Worm (Caenorhabditis elegans): ENCODE results near the gene ZK892.3.

The ZK892.3 gene

DNA sequence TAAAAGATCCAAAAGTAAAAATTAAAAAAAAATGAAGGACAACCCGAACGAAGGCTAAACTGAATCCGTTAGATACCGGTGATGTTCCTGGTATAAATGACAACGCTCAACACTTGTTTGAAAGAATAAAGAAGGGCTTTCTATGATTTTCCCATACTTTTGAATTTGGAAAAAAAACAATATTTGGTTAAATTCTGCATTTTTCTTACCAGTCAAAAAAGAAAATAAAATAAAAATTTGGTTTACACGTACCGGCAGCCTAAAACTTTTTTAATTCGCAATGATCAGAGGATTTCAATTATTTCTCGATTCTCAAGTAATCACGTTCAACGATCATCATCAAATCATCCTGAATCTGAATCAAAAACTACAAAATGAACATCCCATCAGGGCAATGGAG, at the start of gene ZK892.3:
Gene ZK892.3, plus strand, starts transcription at position 301 of the 400 bp plus-strand sequence.
- TF ChIP-seq ztf-23 (GFP tag; IDR thresholded peaks at IDR 0.05), result no peak
- no peak for TF ChIP-seq ztf-29 (GFP tag; IDR thresholded peaks at IDR 0.05)
- no peak for TF ChIP-seq cog-1 (tag; optimal IDR thresholded peaks at IDR 0.05)

DNA sequence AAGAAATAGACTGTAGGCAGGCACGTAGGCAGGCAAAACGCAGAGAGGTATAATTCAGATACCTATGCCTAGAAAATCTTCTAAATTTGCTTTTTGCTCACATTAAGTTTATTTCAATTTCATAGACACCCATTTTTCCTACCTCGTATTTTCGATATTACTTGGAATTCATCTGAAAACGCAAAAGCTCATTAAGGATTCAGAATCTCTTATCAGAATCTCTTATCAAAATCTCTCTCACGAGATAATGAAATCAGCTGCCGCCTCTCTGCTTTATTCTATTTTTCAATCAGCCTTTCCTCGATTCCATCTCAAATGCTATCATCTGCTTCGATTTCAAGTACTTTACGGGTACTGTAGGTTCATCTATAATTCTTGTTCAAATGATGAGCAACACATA, 49.8 kb upstream of the ZK892.3 start:
- TF ChIP-seq ztf-23 (GFP tag; IDR thresholded peaks at IDR 0.05), result no peak
- TF ChIP-seq tab-1 (GFP tag; IDR thresholded peaks at IDR 0.05), result no peak
- no peak for TF ChIP-seq flt-1 (GFP tag; IDR thresholded peaks at IDR 0.05)
- TF ChIP-seq med-1 (GFP tag; optimal IDR thresholded peaks at IDR 0.05; ENCODE audit: insufficient read depth), result no peak
- TF ChIP-seq klf-2 (GFP tag; conservative IDR thresholded peaks at IDR 0.05), result no peak
- no peak for TF ChIP-seq ref-1 (GFP tag; conservative IDR thresholded peaks at IDR 0.05)
- no peak for TF ChIP-seq ztf-29 (GFP tag; IDR thresholded peaks at IDR 0.05)

DNA sequence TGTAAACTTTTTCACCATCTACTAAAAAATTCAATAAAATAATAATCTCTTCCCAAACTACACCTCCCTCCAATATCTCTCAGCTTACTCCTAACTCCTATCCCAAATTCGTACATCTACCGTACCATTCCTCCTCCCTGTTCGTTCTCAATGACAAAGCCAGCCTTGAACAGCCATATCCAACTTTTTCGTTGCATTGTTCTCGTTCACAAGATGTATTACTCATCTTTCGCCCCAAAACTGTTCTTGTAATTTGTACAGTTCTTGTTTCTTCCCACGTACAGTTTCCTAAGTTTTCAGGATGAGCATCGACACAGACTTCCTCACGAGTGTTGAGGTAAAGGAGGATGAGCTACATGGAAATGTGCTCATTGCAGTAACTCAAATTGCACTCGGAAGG, 46.8 kb upstream of the ZK892.3 start, which contains the start of gene egl-43:
Gene egl-43, plus strand, starts transcription at position 301 of the 400 bp plus-strand sequence.
- TF ChIP-seq T22C8.4 (GFP tag; IDR thresholded peaks at IDR 0.05) (no peak), cog-1 (tag; optimal IDR thresholded peaks at IDR 0.05) (no peak), ztf-23 (GFP tag; IDR thresholded peaks at IDR 0.05) (no peak), med-1 (GFP tag; optimal IDR thresholded peaks at IDR 0.05; ENCODE audit: insufficient read depth) (no peak), ztf-29 (GFP tag; IDR thresholded peaks at IDR 0.05) (no peak), flt-1 (GFP tag; IDR thresholded peaks at IDR 0.05) (no peak), ref-1 (GFP tag; conservative IDR thresholded peaks at IDR 0.05) (no peak), klf-2 (GFP tag; conservative IDR thresholded peaks at IDR 0.05) (no peak), tab-1 (GFP tag; IDR thresholded peaks at IDR 0.05) (no peak)

DNA sequence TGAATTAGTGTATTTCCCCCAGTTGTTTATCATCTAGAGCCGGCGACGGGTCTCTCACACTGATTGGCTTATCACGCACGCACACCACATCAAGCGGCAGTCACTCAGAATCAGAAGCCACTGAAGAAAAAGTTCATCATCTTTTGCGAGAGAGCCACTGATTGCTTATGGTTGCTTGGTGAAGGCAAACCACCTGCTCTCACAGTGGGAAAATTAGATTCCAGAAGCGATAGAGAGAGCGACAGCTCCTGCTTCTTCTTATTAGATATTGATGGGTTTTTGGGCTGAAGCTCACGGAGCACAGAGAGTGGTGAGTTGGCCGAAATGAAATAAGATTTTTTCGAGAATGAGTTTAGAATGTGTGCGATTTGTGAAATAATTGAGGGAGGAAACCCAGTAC, 45.5 kb upstream of the ZK892.3 start:
- no peak for TF ChIP-seq tab-1 (GFP tag; IDR thresholded peaks at IDR 0.05)
- no peak for TF ChIP-seq ref-1 (GFP tag; conservative IDR thresholded peaks at IDR 0.05)
- no peak for TF ChIP-seq T22C8.4 (GFP tag; IDR thresholded peaks at IDR 0.05)
- no peak for TF ChIP-seq ztf-29 (GFP tag; IDR thresholded peaks at IDR 0.05)
- TF ChIP-seq ztf-23 (GFP tag; IDR thresholded peaks at IDR 0.05), result no peak
- TF ChIP-seq klf-2 (GFP tag; conservative IDR thresholded peaks at IDR 0.05), result no peak
- no peak for TF ChIP-seq med-1 (GFP tag; optimal IDR thresholded peaks at IDR 0.05; ENCODE audit: insufficient read depth)
- TF ChIP-seq flt-1 (GFP tag; IDR thresholded peaks at IDR 0.05), result no peak
- TF ChIP-seq cog-1 (tag; optimal IDR thresholded peaks at IDR 0.05), result no peak

DNA sequence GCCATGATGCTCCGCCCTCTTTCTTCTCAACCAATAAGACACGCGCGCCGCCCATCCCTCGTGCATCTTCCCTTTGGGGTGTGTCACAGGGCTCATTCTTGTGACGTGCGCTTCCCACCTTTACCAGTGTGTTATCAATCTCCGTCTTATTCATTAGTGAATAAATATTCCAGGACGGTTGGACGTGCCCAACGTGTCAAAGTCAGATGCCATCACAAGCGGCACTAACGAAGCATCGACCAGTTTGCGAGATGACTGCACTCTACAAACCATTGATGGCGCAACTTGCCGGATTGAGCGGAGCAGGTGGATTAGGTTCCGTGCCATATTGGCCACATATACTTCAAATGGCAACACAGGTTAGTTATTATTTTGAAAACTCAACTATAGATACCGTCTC, 41.5 kb upstream of the ZK892.3 start:
- TF ChIP-seq ref-1 (GFP tag; conservative IDR thresholded peaks at IDR 0.05), result no peak
- TF ChIP-seq tab-1 (GFP tag; IDR thresholded peaks at IDR 0.05), result no peak
- no peak for TF ChIP-seq klf-2 (GFP tag; conservative IDR thresholded peaks at IDR 0.05)
- TF ChIP-seq ztf-23 (GFP tag; IDR thresholded peaks at IDR 0.05), result no peak
- TF ChIP-seq flt-1 (GFP tag; IDR thresholded peaks at IDR 0.05), result no peak
- no peak for TF ChIP-seq ztf-29 (GFP tag; IDR thresholded peaks at IDR 0.05)

DNA sequence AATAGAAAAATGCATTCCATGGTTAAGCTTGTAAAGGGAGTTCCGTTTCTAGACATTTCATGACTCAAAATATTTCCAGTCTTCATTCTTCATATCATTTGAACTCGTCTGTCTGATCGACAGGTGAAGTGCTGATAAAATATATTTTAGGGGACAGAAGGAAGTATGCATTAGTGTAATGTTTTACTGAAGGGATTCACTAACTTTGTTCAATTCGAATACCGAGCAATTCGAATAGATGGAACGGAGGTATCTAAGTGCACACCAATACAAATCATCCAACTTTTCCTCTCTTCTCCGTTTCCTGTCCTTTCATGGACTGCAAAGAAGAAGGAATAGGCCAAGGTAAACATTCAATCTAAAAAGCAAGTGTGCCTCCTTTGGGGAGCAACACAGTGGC, 37.8 kb upstream of the ZK892.3 start:
- TF ChIP-seq ztf-23 (GFP tag; IDR thresholded peaks at IDR 0.05), result no peak
- no peak for TF ChIP-seq flt-1 (GFP tag; IDR thresholded peaks at IDR 0.05)

DNA sequence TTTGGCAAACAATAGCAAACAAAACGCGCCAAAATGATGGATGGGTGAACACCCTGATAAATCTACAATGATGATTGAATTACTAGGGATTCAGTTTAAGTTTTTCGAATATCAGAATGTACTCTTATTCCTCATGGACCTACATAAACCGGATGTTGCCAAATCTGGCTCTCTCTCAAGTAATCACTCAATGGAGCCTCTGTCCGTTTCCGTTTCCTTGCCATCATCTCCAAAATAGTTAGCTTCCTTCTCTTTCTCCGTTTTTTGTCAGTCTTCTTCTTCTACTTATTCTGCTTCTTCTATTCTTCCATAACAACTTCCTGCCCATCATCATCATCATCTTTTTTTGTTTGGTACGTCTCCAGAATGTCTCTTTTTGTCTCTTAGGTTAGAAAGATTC, 36.3 kb upstream of the ZK892.3 start:
- no peak for TF ChIP-seq T22C8.4 (GFP tag; IDR thresholded peaks at IDR 0.05)
- TF ChIP-seq ztf-23 (GFP tag; IDR thresholded peaks at IDR 0.05), result no peak
- TF ChIP-seq ref-1 (GFP tag; conservative IDR thresholded peaks at IDR 0.05), result no peak
- no peak for TF ChIP-seq med-1 (GFP tag; optimal IDR thresholded peaks at IDR 0.05; ENCODE audit: insufficient read depth)
- TF ChIP-seq flt-1 (GFP tag; IDR thresholded peaks at IDR 0.05), result no peak
- no peak for TF ChIP-seq cog-1 (tag; optimal IDR thresholded peaks at IDR 0.05)
- no peak for TF ChIP-seq tab-1 (GFP tag; IDR thresholded peaks at IDR 0.05)
- TF ChIP-seq ztf-29 (GFP tag; IDR thresholded peaks at IDR 0.05), result no peak
- TF ChIP-seq klf-2 (GFP tag; conservative IDR thresholded peaks at IDR 0.05), result no peak

DNA sequence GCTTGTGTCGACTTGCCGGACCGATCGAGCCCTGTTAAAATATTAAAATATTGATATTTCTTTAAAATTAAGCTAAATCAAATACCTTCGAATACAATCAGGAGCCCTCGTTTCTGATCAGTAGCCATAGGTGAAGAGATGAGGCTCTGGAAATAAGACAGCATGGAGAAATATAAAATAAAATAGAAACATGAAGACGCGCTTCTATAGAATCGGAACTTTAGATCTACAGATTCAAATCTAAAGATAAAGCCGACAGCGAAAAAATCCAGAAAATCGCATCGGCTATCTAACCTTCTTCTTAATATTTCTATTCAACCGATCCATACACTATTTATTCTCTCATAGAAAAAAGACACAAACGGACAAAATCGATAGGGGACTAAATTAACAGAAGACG, 34.7 kb upstream of the ZK892.3 start, which contains the start of gene dtmk-1:
Gene dtmk-1, minus strand, starts transcription at position 146 of the 400 bp plus-strand sequence.
- no peak for TF ChIP-seq ref-1 (GFP tag; conservative IDR thresholded peaks at IDR 0.05)
- no peak for TF ChIP-seq ztf-23 (GFP tag; IDR thresholded peaks at IDR 0.05)
- TF ChIP-seq cog-1 (tag; optimal IDR thresholded peaks at IDR 0.05), result no peak
- TF ChIP-seq med-1 (GFP tag; optimal IDR thresholded peaks at IDR 0.05; ENCODE audit: insufficient read depth), result no peak
- no peak for TF ChIP-seq ztf-29 (GFP tag; IDR thresholded peaks at IDR 0.05)
- TF ChIP-seq tab-1 (GFP tag; IDR thresholded peaks at IDR 0.05), result no peak
- TF ChIP-seq flt-1 (GFP tag; IDR thresholded peaks at IDR 0.05), result no peak
- TF ChIP-seq T22C8.4 (GFP tag; IDR thresholded peaks at IDR 0.05), result no peak
- no peak for TF ChIP-seq klf-2 (GFP tag; conservative IDR thresholded peaks at IDR 0.05)

DNA sequence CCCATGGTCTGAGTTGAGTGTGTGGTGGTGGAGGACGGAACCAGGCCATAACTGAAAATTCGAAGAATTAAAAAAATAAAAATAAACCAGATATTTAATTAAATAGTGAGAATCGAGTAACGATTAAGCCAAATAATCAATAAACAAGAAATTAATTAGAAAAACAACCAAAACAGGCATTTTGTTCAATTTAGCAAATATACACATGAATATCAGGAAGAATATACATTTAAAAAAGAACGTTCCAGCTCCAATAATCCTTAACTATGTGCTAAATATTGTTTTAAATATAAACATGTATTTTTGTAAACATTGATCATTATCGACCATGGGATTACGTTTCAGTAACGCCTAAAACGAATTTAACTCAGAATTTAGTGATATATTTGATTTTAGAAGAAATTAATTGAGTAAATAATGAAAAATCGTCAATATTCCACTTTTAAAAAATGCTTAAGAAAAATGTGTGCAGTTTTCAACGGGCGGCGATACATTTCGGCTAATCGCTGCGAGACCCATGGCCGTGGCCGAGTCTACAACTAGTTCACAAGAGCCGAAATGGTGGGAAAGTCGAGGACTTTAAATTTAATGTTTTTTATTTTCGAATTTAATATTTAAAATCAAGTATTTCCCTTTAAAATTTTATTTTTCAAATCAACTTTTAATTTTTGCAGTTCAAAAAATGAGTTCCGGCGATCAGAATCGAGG, 33.5 kb upstream of the ZK892.3 start, which contains the start of the genes R53.4 and psf-1:
Gene R53.4, minus strand, starts transcription at position 51 of the 708 bp plus-strand sequence.
Gene psf-1, plus strand, starts transcription at position 675 of the 708 bp plus-strand sequence.
- TF ChIP-seq ztf-29 (GFP tag; IDR thresholded peaks at IDR 0.05) (no peak), klf-2 (GFP tag; conservative IDR thresholded peaks at IDR 0.05) (no peak), ref-1 (GFP tag; conservative IDR thresholded peaks at IDR 0.05) (no peak)

DNA sequence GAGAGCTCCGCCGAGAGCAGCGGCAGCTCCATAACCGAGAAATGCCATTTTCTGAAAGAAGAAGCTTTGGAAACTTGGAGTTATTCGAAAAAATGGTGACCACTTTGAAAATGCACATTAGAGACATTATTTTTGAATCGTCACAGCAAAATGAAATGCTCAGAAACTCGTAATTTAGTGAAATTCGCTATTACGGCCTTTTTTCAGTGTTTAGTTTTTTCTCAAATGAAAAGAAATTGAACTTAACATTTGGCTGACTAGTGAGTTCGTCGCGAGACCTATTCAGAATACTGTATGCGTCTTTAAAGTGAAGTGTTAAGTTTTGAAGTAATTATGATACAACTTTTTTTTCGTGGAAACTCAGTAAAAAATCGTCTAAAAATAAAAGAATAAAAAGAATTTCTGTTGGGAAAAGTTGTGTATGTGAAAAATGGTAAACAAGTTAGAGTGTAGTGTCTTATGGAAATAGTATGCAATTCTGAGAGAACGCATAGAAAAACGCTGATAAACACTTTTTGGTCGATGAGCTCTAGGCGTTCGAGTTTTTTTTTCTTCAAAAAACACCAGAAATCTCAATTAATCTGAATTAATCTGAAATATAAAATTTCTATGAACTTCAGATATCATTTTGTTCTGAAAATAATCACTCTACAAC, 31.1 kb upstream of the ZK892.3 start, which contains the start of gene R53.5:
Gene R53.5, minus strand, starts transcription at position 51 of the 655 bp plus-strand sequence.
- TF ChIP-seq klf-2 (GFP tag; conservative IDR thresholded peaks at IDR 0.05), result no peak
- TF ChIP-seq cog-1 (tag; optimal IDR thresholded peaks at IDR 0.05), result no peak
- TF ChIP-seq flt-1 (GFP tag; IDR thresholded peaks at IDR 0.05), result no peak
- TF ChIP-seq ref-1 (GFP tag; conservative IDR thresholded peaks at IDR 0.05), result no peak
- TF ChIP-seq med-1 (GFP tag; optimal IDR thresholded peaks at IDR 0.05; ENCODE audit: insufficient read depth), result no peak
- no peak for TF ChIP-seq ztf-23 (GFP tag; IDR thresholded peaks at IDR 0.05)
- TF ChIP-seq T22C8.4 (GFP tag; IDR thresholded peaks at IDR 0.05), result no peak
- TF ChIP-seq tab-1 (GFP tag; IDR thresholded peaks at IDR 0.05), result no peak
- TF ChIP-seq ztf-29 (GFP tag; IDR thresholded peaks at IDR 0.05), result no peak

Measured in whole organism, midembryonic.